Worm (Caenorhabditis elegans): ENCODE results near the gene K12H6.6.

Gene K12H6.6

ce11 chrII:2800550-2801233, 30.3 kb downstream of the K12H6.6 start, which contains the start of gene nhr-119 (continued):
- TF ChIP-seq egrh-3 (GFP tag; IDR thresholded peaks at IDR 0.05) (peak; percentile 66), ztf-26 (tag; optimal IDR thresholded peaks at IDR 0.05) (peak; percentile 61), snpc-1.3 (tag; optimal IDR thresholded peaks at IDR 0.05; ENCODE audit: insufficient read depth) (no peak), efl-1 (GFP tag; optimal IDR thresholded peaks at IDR 0.05) (no peak), nhr-80 (tag; optimal IDR thresholded peaks at IDR 0.05) (peak; percentile 67), ekl-4 (GFP tag; IDR thresholded peaks at IDR 0.05) (0 out of 2 replicates have a peak, but pooled peaks have one; percentile 38), dpl-1 (GFP tag; optimal IDR thresholded peaks at IDR 0.05) (no peak), tlf-1 (GFP tag; optimal IDR thresholded peaks at IDR 0.05) (no peak), hsf-1 (GFP tag; IDR thresholded peaks at IDR 0.05) (no peak), hrde-1 (tag; optimal IDR thresholded peaks at IDR 0.05; ENCODE audit: borderline replicate concordance) (no peak), atf-7 (tag; optimal IDR thresholded peaks at IDR 0.05) (peak; percentile 23), F39B2.1 (GFP tag; IDR thresholded peaks at IDR 0.05) (no peak), lin-35 (GFP tag; optimal IDR thresholded peaks at IDR 0.05) (peak in 1 of 3 experiments; percentile 41), bed-2 (GFP tag; IDR thresholded peaks at IDR 0.05) (no peak), F22D6.2 (tag; optimal IDR thresholded peaks at IDR 0.05) (peak; percentile 33), cebp-1 (GFP tag; IDR thresholded peaks at IDR 0.05) (no peak), cebp-1 (tag; optimal IDR thresholded peaks at IDR 0.05) (peak; percentile 42), tbx-9 (tag; optimal IDR thresholded peaks at IDR 0.05; ENCODE audit: borderline replicate concordance) (no peak), D2030.7 (GFP tag; IDR thresholded peaks at IDR 0.05) (no peak), hmg-1.2 (GFP tag; IDR thresholded peaks at IDR 0.05) (peak; percentile 82), Y56A3A.18 (GFP tag; IDR thresholded peaks at IDR 0.05) (no peak), F37B4.10 (GFP tag; IDR thresholded peaks at IDR 0.05) (no peak), snpc-3.4 (tag; optimal IDR thresholded peaks at IDR 0.05) (no peak), mcd-1 (GFP tag; IDR thresholded peaks at IDR 0.05) (peak; percentile 57), xnd-1 (tag; optimal IDR thresholded peaks at IDR 0.05) (no peak), let-607 (tag; optimal IDR thresholded peaks at IDR 0.05) (peak in 1 of 2 experiments; percentile 42), sptf-2 (GFP tag; optimal IDR thresholded peaks at IDR 0.05) (no peak)

- TF ChIP-seq Y95B8A.8 (GFP tag; IDR thresholded peaks at IDR 0.05): no peak
- TF ChIP-seq nhr-80 (tag; optimal IDR thresholded peaks at IDR 0.05): no peak
- TF ChIP-seq pbrm-1 (GFP tag; IDR thresholded peaks at IDR 0.05): no peak
- TF ChIP-seq zfh-2 (GFP tag; conservative IDR thresholded peaks at IDR 0.05): no peak
- TF ChIP-seq ceh-79 (tag; optimal IDR thresholded peaks at IDR 0.05): no peak
- TF ChIP-seq ceh-100 (GFP tag; IDR thresholded peaks at IDR 0.05): no peak
- no peak for TF ChIP-seq Y56A3A.18 (GFP tag; IDR thresholded peaks at IDR 0.05)
- TF ChIP-seq nhr-27 (tag; optimal IDR thresholded peaks at IDR 0.05): no peak
- TF ChIP-seq unc-62 (GFP tag; optimal IDR thresholded peaks at IDR 0.05): no peak
These were observed 33.1 kb downstream of the K12H6.6 start for ce11 chrII:2797951-2798350.

- TF ChIP-seq zfh-2 (GFP tag; conservative IDR thresholded peaks at IDR 0.05) (peak; percentile 56), hmg-20 (GFP tag; IDR thresholded peaks at IDR 0.05) (no peak)
These were observed 34.6 kb downstream of the K12H6.6 start for ce11 chrII:2796431-2796830.

All from whole organism, young adult.